Worm (Caenorhabditis elegans): ENCODE measurements around the gene hrpa-2.

DNA sequence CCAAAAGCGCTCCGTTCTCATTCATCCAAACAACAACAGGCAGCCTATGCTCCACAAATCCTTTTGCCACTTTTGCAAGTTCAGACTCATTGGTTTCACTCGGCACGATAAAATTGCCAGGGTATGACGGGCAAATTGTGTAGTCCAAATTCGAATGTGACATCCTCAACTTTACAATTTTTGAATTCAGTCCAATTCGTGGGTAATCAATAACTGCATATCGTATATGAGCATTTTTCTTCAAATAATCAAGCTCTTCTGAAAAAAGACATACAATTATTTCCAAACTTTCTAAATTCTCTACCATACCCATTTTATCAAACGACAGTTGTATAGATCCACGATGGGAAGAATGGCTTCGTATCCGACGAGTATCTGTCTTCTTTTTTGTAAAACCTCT lies 22.1 kb downstream of the hrpa-2 start:
- TF ChIP-seq ham-2 (GFP tag; optimal IDR thresholded peaks at IDR 0.05) (no peak), lsy-2 (tag; optimal IDR thresholded peaks at IDR 0.05) (no peak), elt-3 (tag; optimal IDR thresholded peaks at IDR 0.05) (no peak), hlh-1 (tag; optimal IDR thresholded peaks at IDR 0.05) (no peak), lin-13 (tag; optimal IDR thresholded peaks at IDR 0.05) (no peak), snpc-4 (tag; optimal IDR thresholded peaks at IDR 0.05) (no peak), nhr-12 (tag; optimal IDR thresholded peaks at IDR 0.05) (no peak), pha-4 (tag; optimal IDR thresholded peaks at IDR 0.05) (no peak), unc-62 (GFP tag; optimal IDR thresholded peaks at IDR 0.05) (no peak), ztf-11 (tag; optimal IDR thresholded peaks at IDR 0.05) (no peak)
